Worm (Caenorhabditis elegans) whole organism, L2 larva: ENCODE data around the gene drr-1.

Experiments
- elt-3 ChIP-seq: sonication (generic microtip); optimal IDR thresholded peaks from 2 replicates; lab custom pipeline; 2017; ENCODE audit warnings: missing biosample characterization, missing genetic modification characterization
- lin-13 ChIP-seq: fragments of 150-350 bp; optimal IDR thresholded peaks from 2 replicates; lab custom pipeline; 2014; ENCODE audit warnings: missing biosample characterization, missing genetic modification reagents, missing genetic modification characterization
- nhr-11 ChIP-seq: fragments of 150-350 bp; optimal IDR thresholded peaks from 2 replicates; lab custom pipeline; 2014; ENCODE audit warnings: missing biosample characterization, missing genetic modification characterization
- nhr-21 ChIP-seq: fragments of 150-350 bp; optimal IDR thresholded peaks from 2 replicates; lab custom pipeline; 2014; ENCODE audit warnings: missing biosample characterization, missing genetic modification characterization

DNA sequence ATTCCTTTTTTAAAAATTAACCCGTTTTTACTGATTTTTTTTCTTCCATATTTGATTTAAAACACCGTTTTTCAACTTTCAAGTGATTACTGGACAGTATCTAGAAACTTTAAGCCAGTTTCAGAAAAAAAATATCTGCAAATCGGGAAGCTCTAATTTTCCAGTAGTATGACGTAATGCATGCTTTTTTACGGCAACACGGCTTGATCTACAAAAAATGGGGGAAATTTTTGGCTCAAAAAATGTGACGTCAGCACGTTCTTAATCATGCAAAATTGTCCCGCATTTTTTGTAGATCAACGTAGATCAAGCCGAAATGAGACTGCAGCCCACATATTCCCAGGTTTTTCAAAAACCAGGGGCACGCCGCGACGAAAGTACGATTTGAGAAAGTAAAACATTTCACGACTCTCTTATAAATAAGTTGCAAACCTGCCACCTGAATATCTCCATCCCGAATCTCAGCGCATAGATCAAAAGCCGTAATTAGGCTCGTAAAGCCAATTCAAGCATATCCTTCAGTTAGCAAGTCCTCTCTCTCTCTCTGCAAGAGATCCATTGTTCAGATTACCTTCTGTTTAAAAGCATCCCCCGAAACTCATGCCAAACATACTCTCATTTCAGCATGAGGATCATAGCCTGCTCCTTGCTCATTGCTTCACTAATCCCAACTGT lies 13.8 kb downstream of the drr-1 start, which contains the start of gene E01G4.6:
- no peak for TF ChIP-seq lin-13 (GFP tag; lab: Kevin White, UChicago)
- no peak for TF ChIP-seq nhr-11 (tag; lab: Kevin White, UChicago)
- TF ChIP-seq nhr-21 (tag; lab: Kevin White, UChicago) = no peak
- TF ChIP-seq elt-3 (tag; lab: Kevin White, UChicago) = no peak
